Worm (Caenorhabditis elegans) whole organism, late embryonic: ENCODE data around the gene T13G4.4.

ENCODE experiments used
- K09A11.1 ChIP-seq: sonication (generic microtip); optimal IDR thresholded peaks from 2 replicates; lab custom pipeline; 2017; ENCODE audit warnings: antibody characterized with exemption, mild to moderate bottlenecking, missing genetic modification characterization, missing compliant biosample characterization; ENCODE audit not compliant: insufficient read depth
- ahr-1 ChIP-seq: sonication (generic microtip); optimal IDR thresholded peaks from 2 replicates; lab custom pipeline; 2016; ENCODE audit warnings: missing genetic modification characterization, missing compliant biosample characterization
- ama-1 ChIP-seq: fragments of 150-350 bp; optimal IDR thresholded peaks from 2 replicates; lab custom pipeline; 2014
- ceh-18 ChIP-seq: sonication (generic microtip); optimal IDR thresholded peaks from 2 replicates; lab custom pipeline; 2016; ENCODE audit warnings: missing genetic modification characterization, missing compliant biosample characterization
- ceh-24 ChIP-seq: sonication (generic microtip); optimal IDR thresholded peaks from 2 replicates; lab custom pipeline; 2016; ENCODE audit warnings: mild to moderate bottlenecking, missing genetic modification characterization, missing compliant biosample characterization
- ceh-45 ChIP-seq: fragments of 200-800 bp; sonication (Bioruptor generic); IDR thresholded peaks from 2 replicates; pipeline ENCODE4 v1.3.6; 2022; ENCODE audit warnings: missing genetic modification reagents, missing genetic modification characterization, missing compliant biosample characterization
- che-1 ChIP-seq: sonication (generic microtip); optimal IDR thresholded peaks from 2 replicates; lab custom pipeline; 2016; ENCODE audit warnings: mild to moderate bottlenecking, missing genetic modification characterization, missing compliant biosample characterization
- elt-2 ChIP-seq: sonication (generic microtip); optimal IDR thresholded peaks from 2 replicates; lab custom pipeline; 2016; ENCODE audit warnings: missing genetic modification reagents, missing genetic modification characterization, missing compliant biosample characterization
- lin-11 ChIP-seq: fragments of 200-800 bp; sonication (Bioruptor generic); optimal IDR thresholded peaks from 2 replicates; lab custom pipeline; 2018; ENCODE audit warnings: mild to moderate bottlenecking, missing genetic modification characterization, missing compliant biosample characterization
- madf-2 ChIP-seq: sonication (generic microtip); optimal IDR thresholded peaks from 2 replicates; lab custom pipeline; 2017; ENCODE audit warnings: missing genetic modification characterization, missing compliant biosample characterization
- npax-4 ChIP-seq: sonication (generic microtip); optimal IDR thresholded peaks from 2 replicates; lab custom pipeline; 2016; ENCODE audit warnings: missing genetic modification characterization, missing compliant biosample characterization
- rnt-1 ChIP-seq: sonication (generic microtip); optimal IDR thresholded peaks from 2 replicates; lab custom pipeline; 2016; ENCODE audit warnings: missing genetic modification characterization, missing compliant biosample characterization
- ttx-3 ChIP-seq: sonication (generic microtip); optimal IDR thresholded peaks from 2 replicates; lab custom pipeline; 2016; ENCODE audit warnings: missing genetic modification reagents, missing genetic modification characterization, missing compliant biosample characterization

Gene T13G4.4

DNA sequence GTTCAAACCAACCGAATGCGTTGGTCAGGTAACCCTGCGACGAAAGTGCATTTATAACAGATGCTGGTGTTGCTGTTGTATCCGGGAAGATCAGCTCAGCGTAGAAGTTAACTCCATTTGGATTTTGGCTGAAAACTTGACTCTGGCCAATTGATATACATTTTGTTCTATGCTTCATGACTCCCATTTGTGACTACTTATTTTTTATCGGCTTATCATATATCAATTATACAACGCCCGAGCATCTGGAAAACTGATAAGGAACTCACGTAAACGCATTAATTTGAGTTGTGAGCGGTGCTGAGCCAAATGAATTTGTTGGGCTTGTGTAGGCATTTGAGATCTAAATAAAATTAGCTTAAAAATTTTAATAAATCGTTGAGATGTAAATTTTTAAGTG is 44.1 kb downstream of the T13G4.4 start:
- no peak for TF ChIP-seq ahr-1 (tag; lab: Kevin White, UChicago)
- TF ChIP-seq ceh-24 (tag; lab: Kevin White, UChicago): no peak
- TF ChIP-seq che-1 (tag; lab: Kevin White, UChicago): no peak
- TF ChIP-seq ceh-45 (GFP tag; lab: Robert Waterston, UW): no peak
- TF ChIP-seq rnt-1 (tag; lab: Kevin White, UChicago): no peak
- TF ChIP-seq ama-1: no peak
- no peak for TF ChIP-seq npax-4 (tag; lab: Kevin White, UChicago)
- TF ChIP-seq ttx-3 (tag; lab: Kevin White, UChicago): no peak
- no peak for TF ChIP-seq madf-2 (tag; lab: Kevin White, UChicago)
- TF ChIP-seq ceh-18 (tag; lab: Kevin White, UChicago): no peak
- no peak for TF ChIP-seq K09A11.1 (tag; lab: Kevin White, UChicago)
- TF ChIP-seq, all 69 proteins: peak for 0

DNA sequence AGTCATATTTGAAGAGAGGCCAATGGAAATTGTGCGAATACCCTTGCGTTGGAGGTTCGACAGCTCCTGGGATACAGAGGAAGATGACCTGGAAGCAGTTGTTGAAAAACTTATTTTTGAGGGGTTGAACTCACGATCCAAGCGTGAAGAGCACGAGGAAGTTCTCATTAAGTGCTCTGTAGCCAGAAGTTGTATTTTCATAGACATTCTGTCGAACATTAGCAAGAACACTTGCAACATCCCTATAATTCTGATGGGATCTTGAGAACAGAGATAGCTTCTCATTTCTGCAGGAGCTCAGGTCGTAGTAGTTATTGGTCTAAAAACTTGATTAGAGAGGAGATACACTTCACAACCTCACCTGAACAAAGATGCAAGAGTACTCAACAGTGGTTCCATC is 49.9 kb downstream of the T13G4.4 start:
- TF ChIP-seq lin-11 (tag; lab: Kevin White, UChicago) (no peak), elt-2 (no peak)
